Worm (Caenorhabditis elegans): Measurements from ENCODE around the gene cutl-12.

ce11 chrII:8679799-8680198 is 45.5 kb upstream of the cutl-12 start:
- TF ChIP-seq aptf-2 (GFP tag; conservative IDR thresholded peaks at IDR 0.05) (no peak), ets-4 (GFP tag; optimal IDR thresholded peaks at IDR 0.05) (no peak), snpc-4 (GFP tag; optimal IDR thresholded peaks at IDR 0.05) (no peak), snpc-4 (tag; optimal IDR thresholded peaks at IDR 0.05) (no peak), zfh-2 (GFP tag; conservative IDR thresholded peaks at IDR 0.05) (no peak), ama-1 (optimal IDR thresholded peaks at IDR 0.05) (no peak), ama-1 (GFP tag; optimal IDR thresholded peaks at IDR 0.05) (no peak), tlf-1 (GFP tag; optimal IDR thresholded peaks at IDR 0.05) (no peak), F49E8.2 (tag; optimal IDR thresholded peaks at IDR 0.05; ENCODE audit: insufficient read depth) (no peak), ccch-3 (GFP tag; optimal IDR thresholded peaks at IDR 0.05) (no peak), sea-2 (GFP tag; IDR thresholded peaks at IDR 0.05) (no peak), dpl-1 (GFP tag; optimal IDR thresholded peaks at IDR 0.05) (no peak)

Data from whole organism, young adult.